Fruit fly (Drosophila melanogaster) whole organism, embryonic: ENCODE results near the gene CG16719.

Source experiments
- BtbVII ChIP-seq: fragments of 200-800 bp; sonication (Bioruptor generic); optimal IDR thresholded peaks from 3 replicates; lab custom pipeline; 2017; ENCODE audit warnings: missing biosample characterization, mild to moderate bottlenecking, missing genetic modification characterization
- CG10321 ChIP-seq: fragments of 200-800 bp; sonication (Bioruptor generic); IDR thresholded peaks from 2 replicates; pipeline ENCODE4 v1.3.6; 2022; ENCODE audit warnings: missing biosample characterization, missing genetic modification characterization
- CG12744 ChIP-seq: fragments of 200-800 bp; sonication (Bioruptor generic); optimal IDR thresholded peaks from 2 replicates; lab custom pipeline; 2016; ENCODE audit warnings: missing biosample characterization, missing genetic modification characterization
- CG18619 ChIP-seq: fragments of 200-800 bp; sonication (Bioruptor generic); optimal IDR thresholded peaks from 3 replicates; lab custom pipeline; 2017; ENCODE audit warnings: missing biosample characterization, mild to moderate bottlenecking, missing genetic modification characterization
- CG2120 ChIP-seq: fragments of 200-800 bp; sonication (Bioruptor generic); optimal IDR thresholded peaks from 3 replicates; lab custom pipeline; 2016; ENCODE audit warnings: missing biosample characterization, missing genetic modification characterization
- CG3065 ChIP-seq: fragments of 200-800 bp; sonication (Bioruptor generic); optimal IDR thresholded peaks from 2 replicates; lab custom pipeline; 2016; ENCODE audit warnings: missing biosample characterization, missing genetic modification characterization
- CG31365 ChIP-seq: fragments of 200-800 bp; sonication (Bioruptor generic); optimal IDR thresholded peaks from 2 replicates; lab custom pipeline; 2018; ENCODE audit warnings: missing biosample characterization, mild to moderate bottlenecking, missing genetic modification characterization
- CG3163 ChIP-seq: fragments of 200-800 bp; sonication (Bioruptor generic); optimal IDR thresholded peaks from 3 replicates; lab custom pipeline; 2016; ENCODE audit warnings: missing biosample characterization, missing genetic modification characterization
- CG34422 ChIP-seq: fragments of 200-800 bp; sonication (Bioruptor generic); IDR thresholded peaks from 3 replicates; pipeline ENCODE4 v1.3.6; 2022; ENCODE audit warnings: missing biosample characterization, missing genetic modification characterization
- CG4424 ChIP-seq: fragments of 200-800 bp; sonication (Bioruptor generic); optimal IDR thresholded peaks from 3 replicates; lab custom pipeline; 2016; ENCODE audit warnings: missing biosample characterization, missing genetic modification characterization
- CG4707 ChIP-seq: fragments of 200-800 bp; sonication (Bioruptor generic); optimal IDR thresholded peaks from 2 replicates; lab custom pipeline; 2018; ENCODE audit warnings: missing biosample characterization, mild to moderate bottlenecking, missing genetic modification characterization, moderate library complexity
- CG6765 ChIP-seq: fragments of 200-800 bp; sonication (Bioruptor generic); optimal IDR thresholded peaks from 3 replicates; lab custom pipeline; 2017; ENCODE audit warnings: missing biosample characterization, mild to moderate bottlenecking, missing genetic modification characterization
- CG7745 ChIP-seq: fragments of 200-800 bp; sonication (Bioruptor generic); optimal IDR thresholded peaks from 2 replicates; lab custom pipeline; 2018; ENCODE audit warnings: missing biosample characterization, mild to moderate bottlenecking, missing genetic modification characterization, moderate library complexity
- CG8281 ChIP-seq: fragments of 200-800 bp; sonication (Bioruptor generic); optimal IDR thresholded peaks from 2 replicates; lab custom pipeline; 2018; ENCODE audit warnings: missing biosample characterization, mild to moderate bottlenecking, missing genetic modification characterization, moderate library complexity
- CG8359 ChIP-seq: fragments of 200-800 bp; sonication (Bioruptor generic); optimal IDR thresholded peaks from 2 replicates; lab custom pipeline; 2017; ENCODE audit warnings: missing biosample characterization, mild to moderate bottlenecking, missing genetic modification characterization, borderline replicate concordance
- Hand ChIP-seq: fragments of 200-800 bp; sonication (Bioruptor generic); optimal IDR thresholded peaks from 2 replicates; lab custom pipeline; 2017; ENCODE audit warnings: mild to moderate bottlenecking, missing biosample characterization, missing genetic modification reagents, missing genetic modification characterization
- Hey ChIP-seq: fragments of 200-800 bp; sonication (Bioruptor generic); optimal IDR thresholded peaks from 3 replicates; lab custom pipeline; 2018; ENCODE audit warnings: missing biosample characterization, mild to moderate bottlenecking, missing genetic modification characterization
- HmgZ ChIP-seq: fragments of 200-800 bp; sonication (Bioruptor generic); optimal IDR thresholded peaks from 2 replicates; lab custom pipeline; 2018; ENCODE audit warnings: missing biosample characterization, mild to moderate bottlenecking, missing genetic modification characterization
- Hsf ChIP-seq: fragments of 200-800 bp; sonication (Bioruptor generic); optimal IDR thresholded peaks from 3 replicates; lab custom pipeline; 2016; ENCODE audit warnings: missing biosample characterization, missing genetic modification characterization
- Lhr ChIP-seq: fragments of 200-800 bp; sonication (Bioruptor generic); optimal IDR thresholded peaks from 3 replicates; lab custom pipeline; 2017; ENCODE audit warnings: mild to moderate bottlenecking, missing biosample characterization, missing genetic modification reagents, missing genetic modification characterization
- Meics ChIP-seq: fragments of 200-800 bp; sonication (Bioruptor generic); optimal IDR thresholded peaks from 2 replicates; lab custom pipeline; 2017; ENCODE audit warnings: missing biosample characterization, mild to moderate bottlenecking, missing genetic modification characterization
- Pdp1 ChIP-seq, 2 experiments: fragments of 200-800 bp; sonication (Bioruptor generic); optimal IDR thresholded peaks; 3 replicates each; lab custom pipeline; 2016; ENCODE audit warnings: missing biosample characterization in 2 of 2, missing genetic modification characterization in 2 of 2, mild to moderate bottlenecking in 1 of 2, moderate library complexity in 1 of 2
- Sox100B ChIP-seq: fragments of 200-800 bp; sonication (Bioruptor generic); optimal IDR thresholded peaks from 3 replicates; lab custom pipeline; 2018; ENCODE audit warnings: missing biosample characterization, mild to moderate bottlenecking, missing genetic modification characterization
- Spps ChIP-seq: fragments of 200-800 bp; sonication (Bioruptor generic); optimal IDR thresholded peaks from 2 replicates; lab custom pipeline; 2018; ENCODE audit warnings: missing biosample characterization, mild to moderate bottlenecking, missing genetic modification characterization
- Stat92E ChIP-seq, 3 experiments: fragments of >200 bp in 2 of 3; fragments of 200-800 bp in 1 of 3; sonication (Bioruptor generic) in 1 of 3; optimal IDR thresholded peaks; 2 replicates each; lab custom pipeline; 2017 to 2019; ENCODE audit warnings: missing biosample characterization in 3 of 3, missing genetic modification characterization in 3 of 3, mild to moderate bottlenecking in 1 of 3, moderate library complexity in 1 of 3
- TFAM ChIP-seq: fragments of 200-800 bp; sonication (Bioruptor generic); optimal IDR thresholded peaks from 2 replicates; lab custom pipeline; 2017; ENCODE audit warnings: missing biosample characterization, missing genetic modification characterization, inconsistent platforms
- Vsx1 ChIP-seq: fragments of 200-800 bp; sonication (Bioruptor generic); optimal IDR thresholded peaks from 2 replicates; lab custom pipeline; 2017; ENCODE audit warnings: missing biosample characterization, mild to moderate bottlenecking, missing genetic modification characterization, missing genetic modification reagents
- Xrp1 ChIP-seq: fragments of 200-800 bp; sonication (Bioruptor generic); IDR thresholded peaks from 2 replicates; pipeline ENCODE4 v1.3.6; 2022; ENCODE audit warnings: missing biosample characterization, missing genetic modification characterization
- bab2 ChIP-seq: fragments of 200-800 bp; sonication (Bioruptor generic); optimal IDR thresholded peaks from 2 replicates; lab custom pipeline; 2016; ENCODE audit warnings: missing biosample characterization, missing genetic modification characterization
- bowl ChIP-seq: fragments of 200-800 bp; sonication (Bioruptor generic); IDR thresholded peaks from 2 replicates; pipeline ENCODE4 v1.3.6; 2022; ENCODE audit warnings: missing biosample characterization, missing genetic modification characterization
- bsh ChIP-seq, 2 experiments: fragments of 200-800 bp; sonication (Bioruptor generic); optimal IDR thresholded peaks; 2 replicates each; lab custom pipeline; 2017 to 2018; ENCODE audit warnings: mild to moderate bottlenecking in 2 of 2, missing biosample characterization in 2 of 2, missing genetic modification characterization in 2 of 2, moderate library complexity in 1 of 2
- dan ChIP-seq: fragments of 200-800 bp; sonication (Bioruptor generic); IDR thresholded peaks from 2 replicates; pipeline ENCODE4 v1.3.6; 2022; ENCODE audit warnings: missing biosample characterization, missing genetic modification characterization
- dysf ChIP-seq: fragments of 200-800 bp; sonication (Bioruptor generic); IDR thresholded peaks from 3 replicates; pipeline ENCODE4 v1.3.6; 2022; ENCODE audit warnings: missing biosample characterization, missing genetic modification characterization
- fd3F ChIP-seq: fragments of 200-800 bp; sonication (Bioruptor generic); optimal IDR thresholded peaks from 2 replicates; lab custom pipeline; 2018; ENCODE audit warnings: missing biosample characterization, mild to moderate bottlenecking, missing genetic modification characterization, moderate library complexity
- gro ChIP-seq: fragments of 200-800 bp; sonication (Bioruptor generic); optimal IDR thresholded peaks from 2 replicates; lab custom pipeline; 2016; ENCODE audit warnings: missing biosample characterization, missing genetic modification characterization
- hb ChIP-seq: fragments of 200-800 bp; sonication (Bioruptor generic); IDR thresholded peaks from 3 replicates; pipeline ENCODE4 v1.3.6; 2022; ENCODE audit warnings: missing biosample characterization, missing genetic modification characterization; ENCODE audit not compliant: partially characterized antibody
- hth ChIP-seq: fragments of >200 bp; optimal IDR thresholded peaks from 2 replicates; lab custom pipeline; 2017; ENCODE audit warnings: inconsistent platforms
- klu ChIP-seq: fragments of 200-800 bp; sonication (Bioruptor generic); IDR thresholded peaks from 2 replicates; pipeline ENCODE4 v1.3.6; 2022; ENCODE audit warnings: missing biosample characterization, missing genetic modification characterization
- onecut ChIP-seq: fragments of 200-800 bp; sonication (Bioruptor generic); IDR thresholded peaks from 2 replicates; pipeline ENCODE4 v1.3.6; 2022; ENCODE audit warnings: missing biosample characterization, missing genetic modification characterization
- pros ChIP-seq: fragments of 200-800 bp; sonication (Bioruptor generic); optimal IDR thresholded peaks from 3 replicates; lab custom pipeline; 2019; ENCODE audit warnings: missing biosample characterization, mild to moderate bottlenecking, missing genetic modification characterization, moderate library complexity
- ranshi ChIP-seq: fragments of 200-800 bp; sonication (Bioruptor generic); IDR thresholded peaks from 2 replicates; pipeline ENCODE4 v1.3.6; 2022; ENCODE audit warnings: missing biosample characterization, missing genetic modification characterization
- schlank ChIP-seq: fragments of 200-800 bp; sonication (Bioruptor generic); optimal IDR thresholded peaks from 2 replicates; lab custom pipeline; 2018; ENCODE audit warnings: missing biosample characterization, mild to moderate bottlenecking, missing genetic modification characterization
- tin ChIP-seq: fragments of 200-800 bp; sonication (Bioruptor generic); optimal IDR thresholded peaks from 3 replicates; lab custom pipeline; 2016; ENCODE audit warnings: missing biosample characterization, missing genetic modification characterization
- tna ChIP-seq: fragments of 200-800 bp; sonication (Bioruptor generic); IDR thresholded peaks from 2 replicates; pipeline ENCODE4 v1.3.6; 2022; ENCODE audit warnings: missing biosample characterization, missing genetic modification characterization; ENCODE audit not compliant: partially characterized antibody
- toy ChIP-seq: fragments of 200-800 bp; sonication (Bioruptor generic); IDR thresholded peaks from 2 replicates; pipeline ENCODE4 v1.3.6; 2022; ENCODE audit warnings: missing biosample characterization, missing genetic modification characterization
- tup ChIP-seq: fragments of 200-800 bp; sonication (Bioruptor generic); optimal IDR thresholded peaks from 2 replicates; lab custom pipeline; 2016; ENCODE audit warnings: missing biosample characterization, mild to moderate bottlenecking, missing genetic modification characterization, moderate library complexity
- twi ChIP-seq: fragments of 200-800 bp; optimal IDR thresholded peaks from 2 replicates; lab custom pipeline; 2019; ENCODE audit warnings: missing biosample characterization, mild to moderate bottlenecking, missing genetic modification characterization, moderate library complexity
- vnd ChIP-seq: fragments of 200-800 bp; sonication (Bioruptor generic); IDR thresholded peaks from 3 replicates; pipeline ENCODE4 v1.3.6; 2022; ENCODE audit warnings: missing biosample characterization, missing genetic modification characterization; ENCODE audit not compliant: partially characterized antibody
- zen ChIP-seq: fragments of 200-800 bp; sonication (Bioruptor generic); optimal IDR thresholded peaks from 3 replicates; lab custom pipeline; 2018; ENCODE audit warnings: missing biosample characterization, mild to moderate bottlenecking, missing genetic modification characterization, moderate library complexity
- zfh1 ChIP-seq: fragments of 200-800 bp; sonication (Bioruptor generic); IDR thresholded peaks from 3 replicates; pipeline ENCODE4 v1.3.6; 2022; ENCODE audit warnings: missing biosample characterization, missing genetic modification characterization

Gene CG16719

dm6 chr3L:9678007-9678497, 6.9 kb upstream of the CG16719 start (continued):
- TF ChIP-seq Lhr (GFP tag; lab: Kevin White, UChicago) (no peak), TFAM (GFP tag; lab: Kevin White, UChicago) (no peak), CG2120 (GFP tag; lab: Kevin White, UChicago) (no peak), CG8359 (GFP tag; lab: Kevin White, UChicago) (no peak), CG31365 (tag; lab: Kevin White, UChicago) (no peak), Stat92E (GFP tag; optimal IDR thresholded peaks at IDR 0.05; lab: Kevin White, UChicago) (no peak), onecut (no peak), klu (GFP tag; lab: Robert Waterston, UW) (no peak), CG18619 (no peak), fd3F (no peak), zfh1 (GFP tag; lab: Robert Waterston, UW) (no peak), CG4424 (no peak), tin (no peak), dan (GFP tag; lab: Robert Waterston, UW) (no peak), CG3065 (GFP tag; lab: Kevin White, UChicago) (no peak), CG6765 (no peak), Hey (tag; lab: Kevin White, UChicago) (no peak), hth (lab: Kevin White, UChicago) (no peak), Hand (GFP tag; lab: Kevin White, UChicago) (no peak), ranshi (GFP tag; lab: Robert Waterston, UW) (0 out of 2 replicates have a peak, but pooled peaks have one; percentile 5), Xrp1 (GFP tag; lab: Robert Waterston, UW) (peak; percentile 33; the same call in 1 of the 2 replicates), schlank (tag; lab: Kevin White, UChicago) (no peak), Sox100B (GFP tag; lab: Kevin White, UChicago) (peak; percentile 14), Spps (no peak), BtbVII (GFP tag; lab: Kevin White, UChicago) (no peak), hb (GFP tag; lab: Robert Waterston, UW) (no peak), bab2 (GFP tag; lab: Kevin White, UChicago) (no peak), Pdp1 (GFP tag; optimal IDR thresholded peaks at IDR 0.05; lab: Kevin White, UChicago) (peak in 1 of 2 experiments; percentile 37), Hsf (GFP tag; lab: Kevin White, UChicago) (peak; percentile 10), CG12744 (GFP tag; lab: Kevin White, UChicago) (no peak), Vsx1 (peak; percentile 50), CG3163 (peak; percentile 17), toy (no peak), CG8281 (tag; lab: Kevin White, UChicago) (no peak), bowl (GFP tag; lab: Robert Waterston, UW) (no peak), tna (GFP tag; lab: Robert Waterston, UW) (no peak), HmgZ (tag; lab: Kevin White, UChicago) (no peak), dysf (no peak), CG10321 (peak; percentile 68), gro (peak; percentile 14), CG7745 (tag; lab: Kevin White, UChicago) (peak; percentile 28), vnd (no peak), pros (no peak), tup (GFP tag; lab: Kevin White, UChicago) (no peak), CG34422 (GFP tag; lab: Robert Waterston, UW) (no peak), twi (tag; lab: Kevin White, UChicago) (no peak), zen (tag; lab: Kevin White, UChicago) (peak; percentile 4), Meics (no peak), bsh (GFP tag; optimal IDR thresholded peaks at IDR 0.05; lab: Kevin White, UChicago) (peak; percentile 4 to 14), CG4707 (GFP tag; lab: Kevin White, UChicago) (peak; percentile 16)
